Worm (Caenorhabditis elegans): ENCODE results near the gene C10A4.1.

C10A4.1 gene

DNA sequence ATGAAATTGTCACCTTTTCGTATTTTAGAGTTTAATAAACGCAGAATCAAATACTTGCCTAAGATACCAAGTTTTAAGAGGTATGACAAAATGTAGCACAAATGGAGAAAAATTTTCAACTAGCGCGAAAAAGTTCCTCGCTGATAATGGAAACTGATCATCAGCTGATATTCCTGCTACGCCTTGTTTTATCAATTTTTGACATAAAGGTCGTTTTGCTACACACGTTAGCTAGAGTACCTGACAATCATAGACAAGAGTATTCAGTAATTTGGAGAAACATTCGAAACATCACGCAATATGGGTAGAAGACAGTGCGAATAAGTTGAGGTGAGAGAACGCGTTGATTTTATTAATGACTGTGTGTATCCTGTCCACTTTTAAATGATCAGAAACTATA lies 29.6 kb downstream of the C10A4.1 start:
- TF ChIP-seq madf-2 (tag; optimal IDR thresholded peaks at IDR 0.05): no peak
- TF ChIP-seq ahr-1 (tag; optimal IDR thresholded peaks at IDR 0.05): no peak
- TF ChIP-seq ceh-45 (GFP tag; IDR thresholded peaks at IDR 0.05): no peak
- TF ChIP-seq ceh-9 (tag; optimal IDR thresholded peaks at IDR 0.05): no peak
- TF ChIP-seq unc-3 (GFP tag; conservative IDR thresholded peaks at IDR 0.05): no peak
- no peak for TF ChIP-seq unc-3 (tag; optimal IDR thresholded peaks at IDR 0.05)
- TF ChIP-seq che-1 (tag; optimal IDR thresholded peaks at IDR 0.05): no peak
- peak; percentile 28 for TF ChIP-seq elt-2 (tag; optimal IDR thresholded peaks at IDR 0.05)

ce11 chrX:7446485-7446884 lies 30.3 kb downstream of the C10A4.1 start:
- TF ChIP-seq ceh-34 (tag; optimal IDR thresholded peaks at IDR 0.05) (no peak), hlh-15 (tag; optimal IDR thresholded peaks at IDR 0.05) (no peak), pax-1 (tag; optimal IDR thresholded peaks at IDR 0.05) (no peak), K09A11.1 (tag; optimal IDR thresholded peaks at IDR 0.05; ENCODE audit: insufficient read depth) (no peak), F13H6.1 (tag; optimal IDR thresholded peaks at IDR 0.05) (no peak), odd-2 (tag; optimal IDR thresholded peaks at IDR 0.05) (no peak), che-1 (tag; optimal IDR thresholded peaks at IDR 0.05) (no peak), ceh-31 (tag; optimal IDR thresholded peaks at IDR 0.05) (no peak), C08G9.2 (tag; optimal IDR thresholded peaks at IDR 0.05) (no peak), nfya-1 (tag; optimal IDR thresholded peaks at IDR 0.05) (no peak), ref-2 (tag; optimal IDR thresholded peaks at IDR 0.05) (no peak), nhr-11 (tag; optimal IDR thresholded peaks at IDR 0.05) (no peak), rnt-1 (tag; optimal IDR thresholded peaks at IDR 0.05) (no peak), ama-1 (optimal IDR thresholded peaks at IDR 0.05) (no peak)

ce11 chrX:7447340-7447739 lies 31.2 kb downstream of the C10A4.1 start:
- no peak for TF ChIP-seq ceh-24 (tag; optimal IDR thresholded peaks at IDR 0.05)
- no peak for TF ChIP-seq nfya-1 (tag; optimal IDR thresholded peaks at IDR 0.05)
- TF ChIP-seq ceh-31 (tag; optimal IDR thresholded peaks at IDR 0.05): no peak
- no peak for TF ChIP-seq hlh-15 (tag; optimal IDR thresholded peaks at IDR 0.05)
- no peak for TF ChIP-seq sdc-2 (tag; optimal IDR thresholded peaks at IDR 0.05)
- TF ChIP-seq ceh-14 (tag; optimal IDR thresholded peaks at IDR 0.05): no peak
- no peak for TF ChIP-seq dmd-4 (tag; optimal IDR thresholded peaks at IDR 0.05; ENCODE audit: borderline replicate concordance)
- no peak for TF ChIP-seq gmeb-2 (tag; optimal IDR thresholded peaks at IDR 0.05)
- TF ChIP-seq C08G9.2 (tag; optimal IDR thresholded peaks at IDR 0.05): no peak

ce11 chrX:7452606-7453005 lies 36.4 kb downstream of the C10A4.1 start:
- TF ChIP-seq sox-2 (GFP tag; IDR thresholded peaks at IDR 0.05): no peak
- no peak for TF ChIP-seq F13H6.1 (tag; optimal IDR thresholded peaks at IDR 0.05)
- no peak for TF ChIP-seq pha-4 (tag; optimal IDR thresholded peaks at IDR 0.05)
- no peak for TF ChIP-seq ceh-31 (tag; optimal IDR thresholded peaks at IDR 0.05)
- no peak for TF ChIP-seq madf-2 (tag; optimal IDR thresholded peaks at IDR 0.05)

DNA sequence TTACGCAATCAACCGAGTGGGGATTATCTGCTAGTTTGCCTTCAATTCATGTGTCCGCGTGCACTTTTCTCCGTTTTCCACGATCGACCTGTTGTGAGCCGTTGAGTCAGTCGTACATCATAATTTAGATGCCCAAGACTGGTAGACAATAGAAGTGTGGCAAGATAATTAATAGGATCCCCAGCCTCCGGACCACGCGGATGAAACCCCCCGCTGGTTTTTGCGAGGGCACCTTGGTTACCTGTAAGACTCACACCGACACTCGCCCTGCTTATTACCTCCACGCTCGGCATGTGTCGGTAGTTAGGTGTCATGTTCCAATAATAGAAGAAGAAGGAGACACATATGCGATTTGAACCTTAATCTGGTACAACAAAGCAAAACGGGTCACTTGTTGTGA lies 39.8 kb downstream of the C10A4.1 start:
- TF ChIP-seq T23F11.4 (GFP tag; optimal IDR thresholded peaks at IDR 0.05) (peak; percentile 0), F13H6.1 (tag; optimal IDR thresholded peaks at IDR 0.05) (no peak), ceh-31 (tag; optimal IDR thresholded peaks at IDR 0.05) (peak; percentile 47), ref-2 (tag; optimal IDR thresholded peaks at IDR 0.05) (peak; percentile 87), sox-2 (GFP tag; IDR thresholded peaks at IDR 0.05) (peak; percentile 30; the same call in 1 of the 2 replicates), lin-11 (tag; optimal IDR thresholded peaks at IDR 0.05) (no peak)

DNA sequence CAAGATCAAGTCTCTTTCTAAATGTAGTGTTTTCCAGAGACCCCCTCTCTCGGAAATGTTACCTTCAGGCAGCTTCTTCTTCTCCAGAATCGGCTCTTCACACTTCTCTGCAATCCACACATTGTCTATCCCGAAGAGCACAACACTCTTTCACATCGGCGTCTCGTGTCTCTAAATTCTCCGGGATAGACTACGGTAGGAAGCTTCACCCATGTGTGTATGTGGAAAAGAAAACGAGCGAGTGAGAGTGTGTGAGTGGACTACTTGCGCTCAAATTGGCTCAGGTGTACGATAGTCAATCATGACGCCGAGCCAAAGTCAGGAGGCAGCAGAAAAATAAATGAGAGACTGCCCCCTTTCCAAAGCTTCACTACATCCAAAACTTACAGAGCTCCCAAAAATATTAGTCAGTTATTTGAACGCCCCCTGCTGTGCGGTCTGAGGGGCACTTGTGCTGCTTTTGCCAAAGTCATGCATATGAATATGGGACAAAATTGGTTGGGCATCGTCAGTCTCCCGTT lies 41.0 kb downstream of the C10A4.1 start:
- peak; percentile 3 for TF ChIP-seq C38D4.7 (GFP tag; optimal IDR thresholded peaks at IDR 0.05)
- no peak for TF ChIP-seq sox-2 (GFP tag; IDR thresholded peaks at IDR 0.05)
- peak; percentile 41 for TF ChIP-seq ceh-31 (tag; optimal IDR thresholded peaks at IDR 0.05)
- peak; percentile 48 for TF ChIP-seq ref-2 (tag; optimal IDR thresholded peaks at IDR 0.05)

All from whole organism, late embryonic.